Worm (Caenorhabditis elegans): Measurements from ENCODE around the gene srw-66.

- TF ChIP-seq ref-1 (GFP tag; conservative IDR thresholded peaks at IDR 0.05) (no peak), ztf-23 (GFP tag; IDR thresholded peaks at IDR 0.05) (no peak), med-1 (GFP tag; optimal IDR thresholded peaks at IDR 0.05; ENCODE audit: insufficient read depth) (no peak), flt-1 (GFP tag; IDR thresholded peaks at IDR 0.05) (no peak), klf-2 (GFP tag; conservative IDR thresholded peaks at IDR 0.05) (no peak), tab-1 (GFP tag; IDR thresholded peaks at IDR 0.05) (no peak), ztf-29 (GFP tag; IDR thresholded peaks at IDR 0.05) (no peak), cog-1 (tag; optimal IDR thresholded peaks at IDR 0.05) (no peak), T22C8.4 (GFP tag; IDR thresholded peaks at IDR 0.05) (no peak)
These were observed 26.5 kb upstream of the srw-66 start, which contains the start of gene Y57G7A.1 for ce11 chrII:1298169-1298568.
